Worm (Caenorhabditis elegans) whole organism, L1 larva: ENCODE measurements around the gene tiar-2.

ENCODE experiments used
- C16A3.4 ChIP-seq: fragments of 150-350 bp; optimal IDR thresholded peaks from 2 replicates; lab custom pipeline; 2014; ENCODE audit warnings: missing biosample characterization, missing genetic modification characterization
- C34B4.2 ChIP-seq: sonication (generic microtip); optimal IDR thresholded peaks from 2 replicates; lab custom pipeline; 2017; ENCODE audit warnings: mild to moderate bottlenecking, missing genetic modification characterization, missing compliant biosample characterization
- F16B12.6 ChIP-seq: fragments of 150-350 bp; optimal IDR thresholded peaks from 2 replicates; lab custom pipeline; 2014; ENCODE audit warnings: missing biosample characterization, missing genetic modification characterization
- Y116A8C.19 ChIP-seq: sonication (generic microtip); optimal IDR thresholded peaks from 2 replicates; lab custom pipeline; 2016; ENCODE audit warnings: missing compliant biosample characterization, missing genetic modification characterization, borderline replicate concordance
- aha-1 ChIP-seq: fragments of 150-350 bp; optimal IDR thresholded peaks from 2 replicates; lab custom pipeline; 2014; ENCODE audit warnings: missing biosample characterization, missing genetic modification characterization
- ceh-8 ChIP-seq: fragments of 200-800 bp; sonication (Bioruptor generic); optimal IDR thresholded peaks from 2 replicates; lab custom pipeline; 2018; ENCODE audit warnings: mild to moderate bottlenecking, missing genetic modification characterization, moderate library complexity, missing compliant biosample characterization
- ces-1 ChIP-seq: fragments of 150-350 bp; optimal IDR thresholded peaks from 2 replicates; lab custom pipeline; 2014; ENCODE audit warnings: missing biosample characterization, missing genetic modification reagents, missing genetic modification characterization
- dpl-1 ChIP-seq, 3 experiments: fragments of 150-350 bp in 2 of 3; sonication (generic microtip) in 1 of 3; optimal IDR thresholded peaks; 2 replicates each; lab custom pipeline; 2014 to 2017; ENCODE audit warnings: missing biosample characterization in 3 of 3, missing genetic modification characterization in 3 of 3, missing genetic modification reagents in 3 of 3
- dsc-1 ChIP-seq: sonication (generic microtip); optimal IDR thresholded peaks from 2 replicates; lab custom pipeline; 2016; ENCODE audit warnings: mild to moderate bottlenecking, missing genetic modification characterization, missing compliant biosample characterization
- efl-1 ChIP-seq, 4 experiments: fragments of 150-350 bp; optimal IDR thresholded peaks in 3 of 4; peaks in 1 of 4; 1 replicate in 1 of 4; 2 replicates in 3 of 4; lab custom pipeline; 2014; ENCODE audit warnings: missing biosample characterization in 2 of 4, missing genetic modification characterization in 2 of 4, missing genetic modification reagents in 2 of 4
- efl-3 ChIP-seq: fragments of 200-800 bp; sonication (Bioruptor generic); optimal IDR thresholded peaks from 2 replicates; lab custom pipeline; 2018; ENCODE audit warnings: mild to moderate bottlenecking, missing genetic modification characterization, missing compliant biosample characterization
- elt-3 ChIP-seq, 6 experiments: fragments of 150-350 bp in 1 of 6; sonication (generic microtip); optimal IDR thresholded peaks; 2 replicates each; lab custom pipeline; 2017 to 2018; ENCODE audit warnings: missing biosample characterization in 6 of 6, missing genetic modification characterization in 6 of 6, inconsistent platforms in 1 of 6
- ets-5 ChIP-seq: fragments of 200-800 bp; sonication (Bioruptor generic); IDR thresholded peaks from 2 replicates; pipeline ENCODE4 v1.3.6; 2022; ENCODE audit warnings: missing genetic modification characterization, missing compliant biosample characterization
- fkh-10 ChIP-seq: sonication (generic microtip); optimal IDR thresholded peaks from 2 replicates; lab custom pipeline; 2017; ENCODE audit warnings: missing biosample characterization, missing genetic modification reagents, missing genetic modification characterization
- fkh-4 ChIP-seq: sonication (generic microtip); optimal IDR thresholded peaks from 2 replicates; lab custom pipeline; 2016; ENCODE audit warnings: missing compliant biosample characterization, missing genetic modification characterization, borderline replicate concordance
- grh-1 ChIP-seq: fragments of 200-800 bp; sonication (Bioruptor generic); IDR thresholded peaks from 2 replicates; pipeline ENCODE4 v1.3.6; 2022; ENCODE audit warnings: missing genetic modification reagents, missing genetic modification characterization, missing compliant biosample characterization
- hlh-4 ChIP-seq: sonication (generic microtip); optimal IDR thresholded peaks from 2 replicates; lab custom pipeline; 2016; ENCODE audit warnings: mild to moderate bottlenecking, missing genetic modification characterization, missing compliant biosample characterization
- hpl-2 ChIP-seq: fragments of 150-350 bp; optimal IDR thresholded peaks from 2 replicates; lab custom pipeline; 2014; ENCODE audit warnings: missing biosample characterization, missing genetic modification reagents, missing genetic modification characterization
- irx-1 ChIP-seq: sonication (generic microtip); optimal IDR thresholded peaks from 2 replicates; lab custom pipeline; 2016; ENCODE audit warnings: missing genetic modification characterization, missing compliant biosample characterization
- jun-1 ChIP-seq: fragments of 150-350 bp; optimal IDR thresholded peaks from 2 replicates; lab custom pipeline; 2014; ENCODE audit warnings: missing biosample characterization, missing genetic modification reagents, missing genetic modification characterization
- lin-13 ChIP-seq: fragments of 150-350 bp; optimal IDR thresholded peaks from 2 replicates; lab custom pipeline; 2014; ENCODE audit warnings: missing biosample characterization, missing genetic modification reagents, missing genetic modification characterization
- lin-15B ChIP-seq: fragments of 150-350 bp; sonication (generic microtip); optimal IDR thresholded peaks from 3 replicates; lab custom pipeline; 2014; ENCODE audit warnings: missing biosample characterization, missing genetic modification characterization
- lin-39 ChIP-seq: fragments of 150-350 bp; optimal IDR thresholded peaks from 2 replicates; lab custom pipeline; 2014; ENCODE audit warnings: missing biosample characterization, missing genetic modification reagents, missing genetic modification characterization
- lsy-2 ChIP-seq, 2 experiments: fragments of 150-350 bp; optimal IDR thresholded peaks; 2 replicates each; lab custom pipeline; 2014; ENCODE audit warnings: missing biosample characterization in 2 of 2, missing genetic modification characterization in 2 of 2
- mdl-1 ChIP-seq, 2 experiments: fragments of 150-350 bp; optimal IDR thresholded peaks; 2 replicates each; lab custom pipeline; 2014 to 2017; ENCODE audit warnings: missing biosample characterization in 2 of 2, missing genetic modification characterization in 2 of 2, inconsistent platforms in 1 of 2
- nhr-11 ChIP-seq: fragments of 150-350 bp; optimal IDR thresholded peaks from 2 replicates; lab custom pipeline; 2014; ENCODE audit warnings: missing biosample characterization, missing genetic modification characterization
- nhr-12 ChIP-seq: sonication (generic microtip); optimal IDR thresholded peaks from 2 replicates; lab custom pipeline; 2017; ENCODE audit warnings: missing biosample characterization, missing genetic modification characterization
- nhr-28 ChIP-seq: fragments of 150-350 bp; optimal IDR thresholded peaks from 2 replicates; lab custom pipeline; 2014; ENCODE audit warnings: missing biosample characterization, missing genetic modification characterization
- nhr-47 ChIP-seq: sonication (generic microtip); optimal IDR thresholded peaks from 2 replicates; lab custom pipeline; 2016; ENCODE audit warnings: mild to moderate bottlenecking, missing genetic modification characterization, moderate library complexity, missing compliant biosample characterization
- nhr-84 ChIP-seq: sonication (generic microtip); optimal IDR thresholded peaks from 2 replicates; lab custom pipeline; 2017; ENCODE audit warnings: missing biosample characterization, missing genetic modification characterization
- nhr-90 ChIP-seq: sonication (generic microtip); optimal IDR thresholded peaks from 2 replicates; lab custom pipeline; 2016; ENCODE audit warnings: mild to moderate bottlenecking, missing genetic modification characterization, missing compliant biosample characterization; ENCODE audit not compliant: poor library complexity
- pag-3 ChIP-seq: sonication (generic microtip); optimal IDR thresholded peaks from 2 replicates; lab custom pipeline; 2017; ENCODE audit warnings: missing genetic modification characterization, mild to moderate bottlenecking, missing compliant biosample characterization, antibody characterized with exemption, borderline replicate concordance; ENCODE audit not compliant: insufficient read depth
- pax-3 ChIP-seq: fragments of 200-800 bp; sonication (Bioruptor generic); optimal IDR thresholded peaks from 2 replicates; lab custom pipeline; 2018; ENCODE audit warnings: mild to moderate bottlenecking, missing genetic modification characterization, moderate library complexity, missing compliant biosample characterization
- pqm-1 ChIP-seq: sonication (generic microtip); optimal IDR thresholded peaks from 3 replicates; lab custom pipeline; 2017; ENCODE audit warnings: missing biosample characterization, missing genetic modification characterization
- rnt-1 ChIP-seq: sonication (generic microtip); optimal IDR thresholded peaks from 2 replicates; lab custom pipeline; 2016; ENCODE audit warnings: mild to moderate bottlenecking, missing genetic modification characterization, moderate library complexity, missing compliant biosample characterization
- skn-1 ChIP-seq: fragments of 150-350 bp; optimal IDR thresholded peaks from 2 replicates; lab custom pipeline; 2014; ENCODE audit warnings: missing biosample characterization, missing genetic modification characterization
- snpc-4 ChIP-seq: fragments of 150-350 bp; optimal IDR thresholded peaks from 2 replicates; lab custom pipeline; 2014; ENCODE audit warnings: missing biosample characterization, missing genetic modification characterization
- snu-23 ChIP-seq: sonication (generic microtip); optimal IDR thresholded peaks from 2 replicates; lab custom pipeline; 2016; ENCODE audit warnings: missing genetic modification characterization, missing compliant biosample characterization
- sox-4 ChIP-seq: sonication (generic microtip); optimal IDR thresholded peaks from 2 replicates; lab custom pipeline; 2016; ENCODE audit warnings: missing genetic modification characterization, missing compliant biosample characterization
- sptf-1 ChIP-seq: fragments of 150-350 bp; optimal IDR thresholded peaks from 2 replicates; lab custom pipeline; 2014; ENCODE audit warnings: missing biosample characterization, missing genetic modification characterization
- swsn-7 ChIP-seq: sonication (generic microtip); optimal IDR thresholded peaks from 2 replicates; lab custom pipeline; 2016; ENCODE audit warnings: missing genetic modification characterization, missing compliant biosample characterization
- tlp-1 ChIP-seq: fragments of 150-350 bp; optimal IDR thresholded peaks from 2 replicates; lab custom pipeline; 2014; ENCODE audit warnings: missing biosample characterization, missing genetic modification characterization
- unc-130 ChIP-seq: fragments of 150-350 bp; optimal IDR thresholded peaks from 2 replicates; lab custom pipeline; 2017; ENCODE audit warnings: missing biosample characterization, missing genetic modification characterization, inconsistent platforms
- unc-62 ChIP-seq: fragments of 150-350 bp; optimal IDR thresholded peaks from 2 replicates; lab custom pipeline; 2014; ENCODE audit warnings: missing biosample characterization, missing genetic modification reagents, missing genetic modification characterization
- unc-86 ChIP-seq: sonication (generic microtip); optimal IDR thresholded peaks from 2 replicates; lab custom pipeline; 2016; ENCODE audit warnings: missing genetic modification characterization, missing compliant biosample characterization
- ztf-11 ChIP-seq, 2 experiments: sonication (generic microtip); optimal IDR thresholded peaks; 2 replicates each; lab custom pipeline; 2016 to 2017; ENCODE audit warnings: missing genetic modification characterization in 2 of 2, missing biosample characterization in 1 of 2, missing compliant biosample characterization in 1 of 2
- ztf-4 ChIP-seq: fragments of 150-350 bp; optimal IDR thresholded peaks from 2 replicates; lab custom pipeline; 2014; ENCODE audit warnings: missing biosample characterization, missing genetic modification characterization

Gene tiar-2

ce11 chrII:12799927-12800522 lies 31.5 kb downstream of the tiar-2 start (continued):
- TF ChIP-seq hlh-4, result no peak
- peak; percentile 6 for TF ChIP-seq nhr-90
- no peak for TF ChIP-seq aha-1
- no peak for TF ChIP-seq hpl-2 (GFP tag; lab: Kevin White, UChicago)
- TF ChIP-seq pqm-1 (tag; lab: Kevin White, UChicago), result no peak
- no peak for TF ChIP-seq nhr-12 (tag; lab: Kevin White, UChicago)
- TF ChIP-seq Y116A8C.19 (tag; lab: Kevin White, UChicago), result no peak
- no peak for TF ChIP-seq rnt-1 (tag; lab: Kevin White, UChicago)
- no peak for TF ChIP-seq ztf-11 (tag; optimal IDR thresholded peaks at IDR 0.05; lab: Kevin White, UChicago)
- TF ChIP-seq ets-5 (GFP tag; lab: Robert Waterston, UW), result no peak
- TF ChIP-seq grh-1 (GFP tag; lab: Robert Waterston, UW), result peak; percentile 34; the same call in 1 of the 2 replicates
- peak; percentile 53 for TF ChIP-seq unc-130 (tag; lab: Kevin White, UChicago)
- no peak for TF ChIP-seq C16A3.4 (tag; lab: Kevin White, UChicago)
- no peak for TF ChIP-seq F16B12.6
- peak; percentile 82 to 85 for TF ChIP-seq lsy-2 (tag; optimal IDR thresholded peaks at IDR 0.05; lab: Kevin White, UChicago)
- TF ChIP-seq snu-23, result peak; percentile 61
- TF ChIP-seq jun-1 (tag; lab: Kevin White, UChicago), result no peak
- TF ChIP-seq irx-1 (tag; lab: Kevin White, UChicago), result peak; percentile 51
- no peak for TF ChIP-seq skn-1 (tag; lab: Kevin White, UChicago)
- TF ChIP-seq elt-3 (tag; optimal IDR thresholded peaks at IDR 0.05; lab: Kevin White, UChicago), result peak in 2 of 6 experiments; percentile 21 to 32
- TF ChIP-seq nhr-47 (tag; lab: Kevin White, UChicago), result peak; percentile 37
- TF ChIP-seq fkh-10, result no peak
- TF ChIP-seq nhr-84 (tag; lab: Kevin White, UChicago), result no peak
- no peak for TF ChIP-seq ces-1 (GFP tag; lab: Kevin White, UChicago)
- no peak for TF ChIP-seq lin-13

ce11 chrII:12805161-12805560 lies 36.7 kb downstream of the tiar-2 start, which contains the start of the genes Y46G5A.18 and Y46G5A.47:
Y46G5A.18 (minus strand) TSS chrII:12805261.
Y46G5A.47 (minus strand) TSS chrII:12805306.
- TF ChIP-seq ztf-4 (tag; lab: Kevin White, UChicago), result no peak
- no peak for TF ChIP-seq lin-39 (tag; lab: Kevin White, UChicago)
- TF ChIP-seq C34B4.2 (tag; lab: Kevin White, UChicago), result no peak
- TF ChIP-seq lin-15B (tag; lab: Kevin White, UChicago), result no peak
- no peak for TF ChIP-seq sptf-1
- no peak for TF ChIP-seq ztf-11 (tag; optimal IDR thresholded peaks at IDR 0.05; lab: Kevin White, UChicago)
- TF ChIP-seq dpl-1 (GFP tag; optimal IDR thresholded peaks at IDR 0.05; lab: Kevin White, UChicago), result no peak
- TF ChIP-seq swsn-7 (tag; lab: Kevin White, UChicago), result no peak
- TF ChIP-seq snpc-4 (tag; lab: Kevin White, UChicago), result no peak
- no peak for TF ChIP-seq lsy-2 (tag; optimal IDR thresholded peaks at IDR 0.05; lab: Kevin White, UChicago)
- no peak for TF ChIP-seq efl-1 (optimal IDR thresholded peaks at IDR 0.05; lab: Kevin White, UChicago)
- no peak for TF ChIP-seq efl-1 (GFP tag; optimal IDR thresholded peaks at IDR 0.05 in 1 of 2; lab: Kevin White, UChicago)
- TF ChIP-seq nhr-28 (tag; lab: Kevin White, UChicago), result no peak

- TF ChIP-seq dpl-1 (GFP tag; optimal IDR thresholded peaks at IDR 0.05; lab: Kevin White, UChicago) (peak in 2 of 3 experiments; percentile 15 to 57), unc-86 (tag; lab: Kevin White, UChicago) (peak; percentile 60), dsc-1 (tag; lab: Kevin White, UChicago) (no peak), ceh-8 (GFP tag; lab: Kevin White, UChicago) (no peak), lin-15B (tag; lab: Kevin White, UChicago) (peak; percentile 47), nhr-11 (tag; lab: Kevin White, UChicago) (no peak), mdl-1 (tag; optimal IDR thresholded peaks at IDR 0.05; lab: Kevin White, UChicago) (peak in 1 of 2 experiments; percentile 6), lsy-2 (tag; optimal IDR thresholded peaks at IDR 0.05; lab: Kevin White, UChicago) (peak; percentile 9 to 10), tlp-1 (tag; lab: Kevin White, UChicago) (no peak), jun-1 (tag; lab: Kevin White, UChicago) (no peak), pag-3 (tag; lab: Kevin White, UChicago) (no peak), unc-62 (no peak), efl-3 (GFP tag; lab: Kevin White, UChicago) (no peak), sox-4 (tag; lab: Kevin White, UChicago) (no peak), F16B12.6 (no peak), pax-3 (no peak), Y116A8C.19 (tag; lab: Kevin White, UChicago) (no peak), fkh-4 (tag; lab: Kevin White, UChicago) (no peak), irx-1 (tag; lab: Kevin White, UChicago) (no peak)
Measured at ce11 chrII:12805765-12806384, 37.4 kb downstream of the tiar-2 start.
